Fruit fly (Drosophila melanogaster): Measurements from ENCODE around the gene HBS1.

Gene HBS1

DNA sequence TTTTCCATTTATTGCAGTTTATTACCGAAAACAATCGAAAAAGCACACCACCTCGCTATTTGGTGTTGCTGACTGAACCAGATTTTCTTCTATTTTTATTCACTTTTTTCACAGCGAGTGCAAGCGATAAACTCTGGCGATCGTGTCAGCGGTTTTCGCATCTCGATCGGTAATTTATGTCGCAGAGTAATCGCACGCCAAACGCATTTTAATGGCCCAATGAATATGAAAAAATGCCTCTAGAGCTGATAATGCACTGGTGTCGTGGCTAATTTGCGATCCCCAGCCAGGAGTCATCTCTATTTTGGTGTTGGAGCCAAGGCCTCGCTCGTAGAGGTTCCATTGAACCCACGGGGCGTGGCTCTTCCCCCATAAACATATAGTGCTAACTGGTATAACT lies 11.8 kb downstream of the HBS1 start:
- TF ChIP-seq Blimp-1 (GFP tag; optimal IDR thresholded peaks at IDR 0.05): no peak
- peak; percentile 96 for TF ChIP-seq svp (GFP tag)

DNA sequence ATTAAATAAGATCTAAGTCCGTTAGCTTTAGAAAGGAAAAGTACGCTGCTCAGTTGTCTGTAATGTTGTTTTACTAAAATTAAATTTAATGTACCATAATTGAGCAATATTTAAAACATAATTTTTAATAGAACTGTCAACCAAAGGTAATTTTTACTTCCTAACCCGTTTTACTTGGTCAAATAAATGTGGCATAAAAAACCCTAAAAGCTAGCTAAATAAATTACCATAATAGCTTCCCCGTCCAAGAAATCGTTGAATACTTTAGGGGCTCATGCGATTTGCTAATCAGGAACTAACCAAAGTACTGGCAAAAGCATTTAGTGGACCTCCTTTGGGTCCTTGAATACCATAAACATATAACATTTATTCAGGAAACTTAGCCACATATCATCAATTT lies 14.5 kb downstream of the HBS1 start:
- TF ChIP-seq eg (GFP tag; IDR thresholded peaks at IDR 0.05) (no peak), CG11902 (GFP tag; optimal IDR thresholded peaks at IDR 0.05) (no peak), Sox15 (GFP tag; optimal IDR thresholded peaks at IDR 0.05) (no peak), Blimp-1 (GFP tag; optimal IDR thresholded peaks at IDR 0.05) (no peak), CG9139 (GFP tag; optimal IDR thresholded peaks at IDR 0.05) (no peak), achi (GFP tag; optimal IDR thresholded peaks at IDR 0.05) (no peak), dac (GFP tag; optimal IDR thresholded peaks at IDR 0.05) (no peak), CG6163 (GFP tag; IDR thresholded peaks at IDR 0.05) (no peak), CG10669 (GFP tag; optimal IDR thresholded peaks at IDR 0.05) (no peak), Sox102F (GFP tag; optimal IDR thresholded peaks at IDR 0.05) (no peak), CG4318 (GFP tag; optimal IDR thresholded peaks at IDR 0.05) (no peak), CG1621 (tag; optimal IDR thresholded peaks at IDR 0.05) (no peak), fkh (GFP tag; optimal IDR thresholded peaks at IDR 0.05) (no peak), svp (GFP tag) (no peak)

DNA sequence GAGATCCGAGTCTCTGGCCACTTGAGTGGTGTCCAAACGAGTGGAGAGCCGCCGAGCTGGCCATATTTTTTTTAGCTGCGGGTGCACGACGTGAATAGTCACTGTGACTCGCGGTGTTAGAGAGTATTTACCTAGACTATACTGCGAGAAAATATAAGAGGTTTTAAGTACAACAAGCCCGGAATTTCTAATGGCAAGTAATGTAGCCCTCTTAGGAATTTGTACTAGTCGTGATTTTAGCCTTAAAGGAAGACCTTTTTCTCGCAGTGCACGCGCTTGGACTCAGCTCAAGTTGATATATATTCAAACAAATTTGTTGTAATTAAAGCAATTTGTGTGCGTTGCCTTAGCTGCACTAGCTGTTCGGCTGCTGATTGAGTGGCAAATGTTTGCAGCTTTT lies 20.4 kb downstream of the HBS1 start:
- TF ChIP-seq fd59A (GFP tag; optimal IDR thresholded peaks at IDR 0.05) (no peak), CG32006 (GFP tag; optimal IDR thresholded peaks at IDR 0.05) (peak; percentile 72), Eip78C (GFP tag) (no peak), Smox (GFP tag; optimal IDR thresholded peaks at IDR 0.05) (no peak), CG10669 (GFP tag; optimal IDR thresholded peaks at IDR 0.05) (no peak), eg (GFP tag; IDR thresholded peaks at IDR 0.05) (peak; percentile 90), CG11762 (GFP tag; optimal IDR thresholded peaks at IDR 0.05; ENCODE audit: insufficient read depth) (no peak), Lpt (GFP tag; optimal IDR thresholded peaks at IDR 0.05) (peak; percentile 47), CG3032 (tag; optimal IDR thresholded peaks at IDR 0.05) (no peak), Gug (GFP tag; IDR thresholded peaks at IDR 0.05) (peak; percentile 69), CG11294 (GFP tag; IDR thresholded peaks at IDR 0.05) (peak; percentile 63; the same call in 1 of the 2 replicates), Hr4 (GFP tag; optimal IDR thresholded peaks at IDR 0.05) (peak; percentile 72), salr (GFP tag; optimal IDR thresholded peaks at IDR 0.05) (peak in 1 of 2 experiments; percentile 14), achi (GFP tag; optimal IDR thresholded peaks at IDR 0.05) (peak; percentile 25), lz (GFP tag; optimal IDR thresholded peaks at IDR 0.05) (no peak), CG7368 (GFP tag; optimal IDR thresholded peaks at IDR 0.05) (no peak), CG6276 (GFP tag; optimal IDR thresholded peaks at IDR 0.05) (peak; percentile 66), CG4318 (GFP tag; optimal IDR thresholded peaks at IDR 0.05) (peak; percentile 15), Hr39 (GFP tag; optimal IDR thresholded peaks at IDR 0.05) (no peak), fkh (GFP tag; optimal IDR thresholded peaks at IDR 0.05) (no peak), CG8119 (GFP tag; IDR thresholded peaks at IDR 0.05) (peak; percentile 78), CG6163 (GFP tag; IDR thresholded peaks at IDR 0.05) (peak; percentile 74; the same call in 2 of the 3 replicates), acj6 (GFP tag; optimal IDR thresholded peaks at IDR 0.05) (no peak), pdm3 (GFP tag; optimal IDR thresholded peaks at IDR 0.05) (peak; percentile 37), OdsH (GFP tag; optimal IDR thresholded peaks at IDR 0.05) (peak; percentile 21), dac (GFP tag; optimal IDR thresholded peaks at IDR 0.05) (peak; percentile 44), Hr38 (GFP tag; optimal IDR thresholded peaks at IDR 0.05) (peak; percentile 1), CG6792 (GFP tag; optimal IDR thresholded peaks at IDR 0.05) (no peak), CG15336 (GFP tag; IDR thresholded peaks at IDR 0.05) (peak; percentile 76)

DNA sequence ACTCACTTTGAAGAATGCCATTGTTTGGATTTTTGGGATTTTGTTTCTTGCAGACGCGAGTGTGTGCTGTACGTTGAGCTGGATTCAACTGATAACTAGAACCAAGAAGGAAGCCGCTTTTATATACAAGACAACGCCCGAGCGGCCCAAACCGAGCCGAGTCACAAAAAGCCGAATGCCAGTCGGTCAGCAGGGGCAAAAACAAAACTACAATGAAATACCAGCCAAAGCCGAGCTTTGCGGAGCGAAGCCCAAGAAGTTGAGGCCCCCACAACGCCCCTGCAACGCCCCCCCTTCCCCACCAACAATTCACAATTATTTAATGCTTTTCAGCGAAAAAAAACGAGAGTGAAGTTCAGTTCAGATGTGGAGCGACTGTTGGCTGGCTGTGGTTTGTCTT lies 23.1 kb downstream of the HBS1 start, which contains the start of gene Cpr62Bc:
Gene Cpr62Bc (minus strand): TSS at position 101 of the 400 bp plus-strand sequence.
- no peak for TF ChIP-seq Eip75B (GFP tag; optimal IDR thresholded peaks at IDR 0.05)
- no peak for TF ChIP-seq dac (GFP tag; optimal IDR thresholded peaks at IDR 0.05)
- no peak for TF ChIP-seq CG31627 (GFP tag; optimal IDR thresholded peaks at IDR 0.05)
- TF ChIP-seq acj6 (GFP tag; optimal IDR thresholded peaks at IDR 0.05): no peak
- TF ChIP-seq CG6808 (GFP tag; optimal IDR thresholded peaks at IDR 0.05): no peak

Data from whole organism, prepupa.